Fruit fly (Drosophila melanogaster): Measurements from ENCODE around the gene bowl.

The bowl gene

DNA sequence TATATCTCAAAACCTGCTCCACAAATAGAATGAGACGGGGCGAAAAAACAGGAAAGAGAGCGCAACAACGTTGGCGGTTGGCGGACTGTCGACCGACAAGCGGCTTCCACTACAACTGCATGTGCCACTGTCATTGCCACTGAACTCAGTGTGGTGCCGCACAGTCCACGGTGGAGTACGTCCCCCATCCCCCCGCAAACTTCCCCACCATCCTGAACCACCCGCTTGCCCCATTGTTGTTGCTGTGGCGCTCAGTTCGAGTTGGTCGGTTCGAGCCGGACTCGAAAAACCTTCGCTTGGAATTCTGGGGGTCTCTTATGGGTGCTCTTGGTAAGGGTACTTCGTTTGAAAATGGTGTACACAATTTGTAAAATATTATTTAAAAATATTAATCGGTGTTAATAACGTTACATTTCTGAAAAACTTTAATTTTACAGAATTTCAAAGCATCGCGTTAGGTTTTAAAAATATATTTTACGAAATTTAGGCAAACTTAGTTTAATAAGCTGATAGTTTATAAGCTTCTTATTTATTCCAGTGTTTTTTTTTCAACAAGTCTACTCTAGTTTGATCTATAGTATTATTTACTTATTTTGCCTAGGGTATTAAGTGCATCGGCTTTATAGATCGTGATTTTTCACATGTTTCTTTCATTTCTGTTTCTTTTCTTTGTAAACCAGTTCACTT lies 1.6 kb downstream of the bowl start (continued):
- TF ChIP-seq mam (GFP tag; optimal IDR thresholded peaks at IDR 0.05) (peak; percentile 7), Hr39 (optimal IDR thresholded peaks at IDR 0.05) (no peak), Rfx (GFP tag; IDR thresholded peaks at IDR 0.05) (0 out of 2 replicates have a peak, but pooled peaks have one; percentile 31), wek (GFP tag; optimal IDR thresholded peaks at IDR 0.05) (no peak), Med (GFP tag) (peak; percentile 37), CrebB (tag; optimal IDR thresholded peaks at IDR 0.05) (no peak), trh (GFP tag; optimal IDR thresholded peaks at IDR 0.05) (peak; percentile 3), gem (tag; optimal IDR thresholded peaks at IDR 0.05) (peak; percentile 88), ATbp (GFP tag; optimal IDR thresholded peaks at IDR 0.05) (peak; percentile 18), ind (GFP tag; optimal IDR thresholded peaks at IDR 0.05) (peak; percentile 34), CG15514 (GFP tag; optimal IDR thresholded peaks at IDR 0.05) (no peak), lmd (GFP tag; IDR thresholded peaks at IDR 0.05) (peak; percentile 48), ewg (GFP tag; optimal IDR thresholded peaks at IDR 0.05) (no peak), bcd (GFP tag; optimal IDR thresholded peaks at IDR 0.05) (peak; percentile 68), CG11696 (GFP tag; IDR thresholded peaks at IDR 0.05) (no peak), fd3F (GFP tag; optimal IDR thresholded peaks at IDR 0.05) (peak; percentile 10), grau (tag; optimal IDR thresholded peaks at IDR 0.05) (peak; percentile 71), Deaf1 (tag; optimal IDR thresholded peaks at IDR 0.05) (peak; percentile 72), Dll (GFP tag; IDR thresholded peaks at IDR 0.05; ENCODE audit: partially characterized antibody) (no peak), CG6175 (GFP tag; IDR thresholded peaks at IDR 0.05) (peak; percentile 99), MESR4 (GFP tag; optimal IDR thresholded peaks at IDR 0.05) (no peak), Neu2 (GFP tag; optimal IDR thresholded peaks at IDR 0.05; ENCODE audit: borderline replicate concordance) (no peak), CG11093 (GFP tag; IDR thresholded peaks at IDR 0.05) (no peak), ac (GFP tag; optimal IDR thresholded peaks at IDR 0.05) (no peak), hb (GFP tag; IDR thresholded peaks at IDR 0.05; ENCODE audit: partially characterized antibody) (no peak), BtbVII (GFP tag; optimal IDR thresholded peaks at IDR 0.05) (peak; percentile 53), gro (GFP tag; optimal IDR thresholded peaks at IDR 0.05) (no peak), CG7271 (tag; optimal IDR thresholded peaks at IDR 0.05) (no peak), her (GFP tag; optimal IDR thresholded peaks at IDR 0.05) (no peak), CG7745 (tag; optimal IDR thresholded peaks at IDR 0.05) (no peak), dysf (GFP tag; IDR thresholded peaks at IDR 0.05) (peak; percentile 68; the same call in 2 of the 3 replicates), CG12942 (GFP tag; optimal IDR thresholded peaks at IDR 0.05) (no peak), vfl (GFP tag; optimal IDR thresholded peaks at IDR 0.05) (no peak), pb (GFP tag; optimal IDR thresholded peaks at IDR 0.05) (no peak), cas (GFP tag; IDR thresholded peaks at IDR 0.05) (no peak), en (GFP tag; optimal IDR thresholded peaks at IDR 0.05) (no peak), repo (GFP tag; optimal IDR thresholded peaks at IDR 0.05) (no peak), HLHmδ (GFP tag; optimal IDR thresholded peaks at IDR 0.05) (peak; percentile 13), Atf3 (GFP tag; optimal IDR thresholded peaks at IDR 0.05) (no peak), CG17568 (GFP tag; optimal IDR thresholded peaks at IDR 0.05) (peak; percentile 56), CG17829 (tag; optimal IDR thresholded peaks at IDR 0.05) (peak; percentile 50), CG15696 (tag; optimal IDR thresholded peaks at IDR 0.05) (peak; percentile 47), lbe (GFP tag; optimal IDR thresholded peaks at IDR 0.05) (no peak), CG12299 (tag; optimal IDR thresholded peaks at IDR 0.05) (no peak), bab2 (GFP tag; optimal IDR thresholded peaks at IDR 0.05) (no peak), eyg (GFP tag; optimal IDR thresholded peaks at IDR 0.05) (no peak), HLH54F (GFP tag; optimal IDR thresholded peaks at IDR 0.05) (no peak), CG6813 (GFP tag; optimal IDR thresholded peaks at IDR 0.05) (peak; percentile 37), Ets65A (GFP tag) (no peak), Hand (GFP tag; optimal IDR thresholded peaks at IDR 0.05) (peak; percentile 52)

Data from whole organism, embryonic.